Worm (Caenorhabditis elegans) whole organism, early embryonic: ENCODE measurements around the gene Y105C5B.11.

Source experiments
- F13C5.2 ChIP-seq: sonication (generic microtip); optimal IDR thresholded peaks from 2 replicates; lab custom pipeline; 2017; ENCODE audit warnings: mild to moderate bottlenecking, missing genetic modification characterization, inconsistent platforms, missing compliant biosample characterization
- ama-1 ChIP-seq: fragments of 150-350 bp; optimal IDR thresholded peaks from 2 replicates; lab custom pipeline; 2014
- hmbx-1 ChIP-seq: sonication (generic microtip); optimal IDR thresholded peaks from 2 replicates; lab custom pipeline; 2016; ENCODE audit warnings: mild to moderate bottlenecking, missing genetic modification characterization, missing compliant biosample characterization
- tbx-11 ChIP-seq: fragments of 200-800 bp; sonication (Bioruptor generic); IDR thresholded peaks from 2 replicates; pipeline ENCODE4 v1.3.6; 2022; ENCODE audit warnings: missing genetic modification characterization, missing compliant biosample characterization

ce11 chrIV:15915061-15915460 lies 26.2 kb downstream of the Y105C5B.11 start:
- TF ChIP-seq F13C5.2 (tag; lab: Kevin White, UChicago) (no peak), ama-1 (lab: Kevin White, UChicago) (no peak), hmbx-1 (tag; lab: Kevin White, UChicago) (no peak), tbx-11 (GFP tag; lab: Robert Waterston, UW) (no peak)
